Worm (Caenorhabditis elegans) whole organism, young adult: ENCODE measurements around the gene ZK185.4.

ENCODE experiments used
- B0035.1 ChIP-seq: sonication (generic microtip); optimal IDR thresholded peaks from 2 replicates; lab custom pipeline; 2016; ENCODE audit warnings: missing genetic modification characterization, mild to moderate bottlenecking, missing compliant biosample characterization, missing genotype, missing genetic modification reagents
- C06A6.2 ChIP-seq: fragments of 200-800 bp; sonication (Bioruptor generic); conservative IDR thresholded peaks from 2 replicates; pipeline ENCODE4 v1.3.6; 2022; ENCODE audit warnings: missing genetic modification characterization, missing compliant biosample characterization
- D2030.7 ChIP-seq: fragments of 200-800 bp; sonication (Bioruptor generic); IDR thresholded peaks from 2 replicates; pipeline ENCODE4 v1.3.6; 2022; ENCODE audit warnings: missing genetic modification reagents, missing genetic modification characterization, missing compliant biosample characterization
- F22D6.2 ChIP-seq: sonication (generic microtip); optimal IDR thresholded peaks from 2 replicates; lab custom pipeline; 2016; ENCODE audit warnings: mild to moderate bottlenecking, missing genetic modification characterization, missing compliant biosample characterization
- F23B12.7 ChIP-seq: sonication (generic microtip); optimal IDR thresholded peaks from 2 replicates; lab custom pipeline; 2017; ENCODE audit warnings: missing genetic modification characterization, mild to moderate bottlenecking, missing compliant biosample characterization, antibody characterized with exemption, moderate library complexity; ENCODE audit not compliant: insufficient read depth
- F33H1.4 ChIP-seq: fragments of 200-800 bp; sonication (Bioruptor generic); IDR thresholded peaks from 2 replicates; pipeline ENCODE4 v1.3.6; 2022; ENCODE audit warnings: missing genetic modification reagents, missing genetic modification characterization, missing compliant biosample characterization
- K12H6.12 ChIP-seq: fragments of 200-800 bp; sonication (Bioruptor generic); optimal IDR thresholded peaks from 2 replicates; lab custom pipeline; 2018; ENCODE audit warnings: mild to moderate bottlenecking, missing genetic modification characterization, missing compliant biosample characterization
- T07F8.4 ChIP-seq: sonication (generic microtip); optimal IDR thresholded peaks from 2 replicates; lab custom pipeline; 2016; ENCODE audit warnings: mild to moderate bottlenecking, missing genetic modification characterization, moderate library complexity, missing compliant biosample characterization
- Y53F4B.3 ChIP-seq: fragments of 200-800 bp; sonication (Bioruptor generic); IDR thresholded peaks from 2 replicates; pipeline ENCODE4 v1.3.6; 2022; ENCODE audit warnings: missing genetic modification reagents, missing genetic modification characterization, missing compliant biosample characterization
- Y67H2A.10 ChIP-seq: fragments of 200-800 bp; sonication (Bioruptor generic); conservative IDR thresholded peaks from 2 replicates; pipeline ENCODE4 v1.3.6; 2022; ENCODE audit warnings: missing genetic modification reagents, missing genetic modification characterization, missing compliant biosample characterization
- Y79H2A.3 ChIP-seq: fragments of 200-800 bp; sonication (Bioruptor generic); conservative IDR thresholded peaks from 2 replicates; pipeline ENCODE4 v1.3.6; 2022; ENCODE audit warnings: missing genetic modification reagents, missing genetic modification characterization, missing compliant biosample characterization
- ZK185.1 ChIP-seq: sonication (generic microtip); optimal IDR thresholded peaks from 2 replicates; lab custom pipeline; 2016; ENCODE audit warnings: mild to moderate bottlenecking, missing genetic modification characterization, missing compliant biosample characterization; ENCODE audit not compliant: poor library complexity, severe bottlenecking
- atf-7 ChIP-seq: sonication (generic microtip); optimal IDR thresholded peaks from 2 replicates; lab custom pipeline; 2017; ENCODE audit warnings: mild to moderate bottlenecking, missing genetic modification characterization, missing compliant biosample characterization
- athp-1 ChIP-seq: sonication (generic microtip); optimal IDR thresholded peaks from 2 replicates; lab custom pipeline; 2017; ENCODE audit warnings: mild to moderate bottlenecking, missing genetic modification characterization, missing compliant biosample characterization
- attf-5 ChIP-seq: fragments of 200-800 bp; sonication (Bioruptor generic); optimal IDR thresholded peaks from 2 replicates; lab custom pipeline; 2018; ENCODE audit warnings: mild to moderate bottlenecking, missing genetic modification characterization, missing compliant biosample characterization
- bed-1 ChIP-seq: fragments of 200-800 bp; sonication (Bioruptor generic); IDR thresholded peaks from 2 replicates; pipeline ENCODE4 v1.3.6; 2022; ENCODE audit warnings: missing genetic modification reagents, missing genetic modification characterization, missing compliant biosample characterization
- bed-2 ChIP-seq: fragments of 200-800 bp; sonication (Bioruptor generic); IDR thresholded peaks from 2 replicates; pipeline ENCODE4 v1.3.6; 2022; ENCODE audit warnings: missing genetic modification reagents, missing genetic modification characterization, missing compliant biosample characterization
- ccch-3 ChIP-seq: fragments of 200-800 bp; sonication (Bioruptor generic); optimal IDR thresholded peaks from 2 replicates; lab custom pipeline; 2018; ENCODE audit warnings: mild to moderate bottlenecking, missing genetic modification characterization, missing compliant biosample characterization
- cebp-2 ChIP-seq: fragments of 200-800 bp; sonication (Bioruptor generic); IDR thresholded peaks from 2 replicates; pipeline ENCODE4 v1.3.6; 2022; ENCODE audit warnings: missing genetic modification characterization, missing compliant biosample characterization
- ceh-100 ChIP-seq: fragments of 200-800 bp; sonication (Bioruptor generic); IDR thresholded peaks from 2 replicates; pipeline ENCODE4 v1.3.6; 2022; ENCODE audit warnings: missing genetic modification reagents, missing genetic modification characterization, missing compliant biosample characterization
- ceh-27 ChIP-seq: fragments of 200-800 bp; sonication (Bioruptor generic); optimal IDR thresholded peaks from 2 replicates; lab custom pipeline; 2018; ENCODE audit warnings: mild to moderate bottlenecking, missing genetic modification characterization, moderate library complexity, missing compliant biosample characterization
- die-1 ChIP-seq: sonication (generic microtip); optimal IDR thresholded peaks from 2 replicates; lab custom pipeline; 2016; ENCODE audit warnings: missing genotype, mild to moderate bottlenecking, missing genetic modification characterization, missing compliant biosample characterization
- dpff-1 ChIP-seq: sonication (generic microtip); optimal IDR thresholded peaks from 2 replicates; lab custom pipeline; 2017; ENCODE audit warnings: mild to moderate bottlenecking, missing genetic modification characterization, missing compliant biosample characterization
- egl-44 ChIP-seq: fragments of 200-800 bp; sonication (Bioruptor generic); IDR thresholded peaks from 2 replicates; pipeline ENCODE4 v1.3.6; 2022; ENCODE audit warnings: missing genetic modification reagents, missing genetic modification characterization, missing compliant biosample characterization
- ekl-4 ChIP-seq: fragments of 200-800 bp; sonication (Bioruptor generic); IDR thresholded peaks from 2 replicates; pipeline ENCODE4 v1.3.6; 2022; ENCODE audit warnings: missing genetic modification reagents, missing genetic modification characterization, missing compliant biosample characterization
- ets-4 ChIP-seq: fragments of 200-800 bp; sonication (Bioruptor generic); optimal IDR thresholded peaks from 2 replicates; lab custom pipeline; 2018; ENCODE audit warnings: mild to moderate bottlenecking, missing genetic modification characterization, missing compliant biosample characterization
- hlh-26 ChIP-seq: fragments of 200-800 bp; sonication (Bioruptor generic); conservative IDR thresholded peaks from 2 replicates; pipeline ENCODE4 v1.3.6; 2022; ENCODE audit warnings: missing genetic modification reagents, missing genetic modification characterization, missing compliant biosample characterization
- hmg-1.2 ChIP-seq: fragments of 200-800 bp; sonication (Bioruptor generic); IDR thresholded peaks from 2 replicates; pipeline ENCODE4 v1.3.6; 2022; ENCODE audit warnings: missing genetic modification reagents, missing genetic modification characterization, missing compliant biosample characterization
- hmg-20 ChIP-seq: fragments of 200-800 bp; sonication (Bioruptor generic); IDR thresholded peaks from 2 replicates; pipeline ENCODE4 v1.3.6; 2022; ENCODE audit warnings: missing genetic modification reagents, missing genetic modification characterization, missing compliant biosample characterization
- hsf-1 ChIP-seq: fragments of 200-800 bp; sonication (Bioruptor generic); IDR thresholded peaks from 2 replicates; pipeline ENCODE4 v1.3.6; 2022; ENCODE audit warnings: missing genetic modification reagents, missing genetic modification characterization, missing compliant biosample characterization
- lin-26 ChIP-seq: fragments of 200-800 bp; sonication (Bioruptor generic); IDR thresholded peaks from 2 replicates; pipeline ENCODE4 v1.3.6; 2022; ENCODE audit warnings: missing genetic modification reagents, missing genetic modification characterization, missing compliant biosample characterization
- madf-10 ChIP-seq: sonication (generic microtip); optimal IDR thresholded peaks from 2 replicates; lab custom pipeline; 2016; ENCODE audit warnings: mild to moderate bottlenecking, missing genetic modification characterization, missing compliant biosample characterization
- madf-3 ChIP-seq: fragments of 200-800 bp; sonication (Bioruptor generic); IDR thresholded peaks from 2 replicates; pipeline ENCODE4 v1.3.6; 2022; ENCODE audit warnings: missing genetic modification reagents, missing genetic modification characterization, missing compliant biosample characterization
- madf-8 ChIP-seq: fragments of 200-800 bp; sonication (Bioruptor generic); conservative IDR thresholded peaks from 2 replicates; pipeline ENCODE4 v1.3.6; 2022; ENCODE audit warnings: missing genetic modification reagents, missing genetic modification characterization, missing compliant biosample characterization
- mcd-1 ChIP-seq: fragments of 200-800 bp; sonication (Bioruptor generic); IDR thresholded peaks from 2 replicates; pipeline ENCODE4 v1.3.6; 2022; ENCODE audit warnings: missing genetic modification reagents, missing genetic modification characterization, missing compliant biosample characterization
- nfya-2 ChIP-seq: fragments of 200-800 bp; sonication (Bioruptor generic); IDR thresholded peaks from 2 replicates; pipeline ENCODE4 v1.3.6; 2022; ENCODE audit warnings: missing genetic modification reagents, missing genetic modification characterization, missing compliant biosample characterization
- nfyb-1 ChIP-seq: fragments of 200-800 bp; sonication (Bioruptor generic); IDR thresholded peaks from 2 replicates; pipeline ENCODE4 v1.3.6; 2022; ENCODE audit warnings: missing genetic modification reagents, missing genetic modification characterization, missing compliant biosample characterization
- nhr-27 ChIP-seq: fragments of 200-800 bp; sonication (Bioruptor generic); optimal IDR thresholded peaks from 2 replicates; lab custom pipeline; 2018; ENCODE audit warnings: mild to moderate bottlenecking, missing genetic modification characterization, moderate library complexity, missing compliant biosample characterization
- sea-2 ChIP-seq: fragments of 200-800 bp; sonication (Bioruptor generic); IDR thresholded peaks from 2 replicates; pipeline ENCODE4 v1.3.6; 2022; ENCODE audit warnings: missing genetic modification characterization, missing compliant biosample characterization
- snpc-1.1 ChIP-seq: sonication (generic microtip); optimal IDR thresholded peaks from 2 replicates; lab custom pipeline; 2017; ENCODE audit warnings: missing genetic modification characterization, mild to moderate bottlenecking, missing compliant biosample characterization, antibody characterized with exemption, moderate library complexity, missing genotype, missing genetic modification reagents; ENCODE audit not compliant: insufficient read depth
- snpc-3.4 ChIP-seq: sonication (generic microtip); optimal IDR thresholded peaks from 2 replicates; lab custom pipeline; 2017; ENCODE audit warnings: missing genetic modification characterization, mild to moderate bottlenecking, missing compliant biosample characterization, antibody characterized with exemption, moderate library complexity, missing genotype, missing genetic modification reagents
- tlf-1 ChIP-seq: fragments of 200-800 bp; sonication (Bioruptor generic); optimal IDR thresholded peaks from 2 replicates; lab custom pipeline; 2018; ENCODE audit warnings: mild to moderate bottlenecking, missing genetic modification characterization, missing compliant biosample characterization
- unc-62 ChIP-seq: fragments of 150-350 bp; optimal IDR thresholded peaks from 2 replicates; lab custom pipeline; 2014; ENCODE audit warnings: missing biosample characterization, missing genetic modification reagents, missing genetic modification characterization
- xnd-1 ChIP-seq: sonication (generic microtip); optimal IDR thresholded peaks from 2 replicates; lab custom pipeline; 2016; ENCODE audit warnings: missing genotype, missing genetic modification reagents, missing genetic modification characterization, missing compliant biosample characterization
- zim-3 ChIP-seq: sonication (generic microtip); optimal IDR thresholded peaks from 2 replicates; lab custom pipeline; 2017; ENCODE audit warnings: mild to moderate bottlenecking, missing genetic modification characterization, moderate library complexity, missing compliant biosample characterization
- ztf-22 ChIP-seq: fragments of 200-800 bp; sonication (Bioruptor generic); optimal IDR thresholded peaks from 2 replicates; lab custom pipeline; 2018; ENCODE audit warnings: mild to moderate bottlenecking, missing genetic modification characterization, moderate library complexity, missing compliant biosample characterization
- ztf-28 ChIP-seq: fragments of 200-800 bp; sonication (Bioruptor generic); IDR thresholded peaks from 2 replicates; pipeline ENCODE4 v1.3.6; 2022; ENCODE audit warnings: missing genetic modification reagents, missing genetic modification characterization, missing compliant biosample characterization

The ZK185.4 gene

ce11 chrIV:4533025-4533424 lies at the start of gene ZK185.4:
TSS of gene ZK185.4 (minus strand) at chrIV:4533125.
- TF ChIP-seq die-1 (tag; lab: Kevin White, UChicago) (no peak), sea-2 (GFP tag; lab: Robert Waterston, UW) (no peak), madf-10 (tag; lab: Kevin White, UChicago) (no peak), Y67H2A.10 (no peak), Y79H2A.3 (GFP tag; lab: Robert Waterston, UW) (no peak), cebp-2 (GFP tag; lab: Robert Waterston, UW) (no peak), unc-62 (no peak), zim-3 (tag; lab: Kevin White, UChicago) (no peak), snpc-3.4 (tag; lab: Kevin White, UChicago) (no peak), Y53F4B.3 (GFP tag; lab: Robert Waterston, UW) (no peak), ceh-100 (GFP tag; lab: Robert Waterston, UW) (no peak)

ce11 chrIV:4579472-4579871 lies 46.5 kb upstream of the ZK185.4 start:
- TF ChIP-seq bed-1 (GFP tag; lab: Robert Waterston, UW): no peak
- TF ChIP-seq C06A6.2 (GFP tag; lab: Robert Waterston, UW): no peak
- TF ChIP-seq egl-44 (GFP tag; lab: Robert Waterston, UW): no peak
- no peak for TF ChIP-seq bed-2
- no peak for TF ChIP-seq F23B12.7 (tag; lab: Kevin White, UChicago)
- TF ChIP-seq ekl-4 (GFP tag; lab: Robert Waterston, UW): no peak
- no peak for TF ChIP-seq hsf-1 (GFP tag; lab: Robert Waterston, UW)
- no peak for TF ChIP-seq lin-26
- TF ChIP-seq T07F8.4 (tag; lab: Kevin White, UChicago): no peak
- TF ChIP-seq ZK185.1 (tag; lab: Kevin White, UChicago): no peak
- no peak for TF ChIP-seq hmg-20 (GFP tag; lab: Robert Waterston, UW)
- TF ChIP-seq atf-7 (tag; lab: Kevin White, UChicago): no peak
- no peak for TF ChIP-seq K12H6.12 (tag; lab: Kevin White, UChicago)
- TF ChIP-seq nhr-27 (tag; lab: Kevin White, UChicago): no peak
- no peak for TF ChIP-seq madf-3 (GFP tag; lab: Robert Waterston, UW)
- TF ChIP-seq nfyb-1 (GFP tag; lab: Robert Waterston, UW): no peak
- no peak for TF ChIP-seq F22D6.2
- no peak for TF ChIP-seq ceh-27 (GFP tag; lab: Kevin White, UChicago)

ce11 chrIV:4576847-4577246 lies 43.9 kb upstream of the ZK185.4 start:
- TF ChIP-seq tlf-1 (GFP tag; lab: Kevin White, UChicago): no peak
- TF ChIP-seq Y53F4B.3 (GFP tag; lab: Robert Waterston, UW): no peak
- no peak for TF ChIP-seq snpc-1.1 (tag; lab: Kevin White, UChicago)
- no peak for TF ChIP-seq ets-4 (GFP tag; lab: Kevin White, UChicago)
- no peak for TF ChIP-seq dpff-1
- TF ChIP-seq madf-8: no peak
- no peak for TF ChIP-seq athp-1 (tag; lab: Kevin White, UChicago)
- TF ChIP-seq hlh-26 (GFP tag; lab: Robert Waterston, UW): no peak
- no peak for TF ChIP-seq ztf-22 (GFP tag; lab: Kevin White, UChicago)
- TF ChIP-seq xnd-1 (tag; lab: Kevin White, UChicago): no peak
- no peak for TF ChIP-seq ccch-3 (GFP tag; lab: Kevin White, UChicago)
- TF ChIP-seq attf-5 (GFP tag; lab: Kevin White, UChicago): no peak
- no peak for TF ChIP-seq hmg-1.2 (GFP tag; lab: Robert Waterston, UW)
- TF ChIP-seq D2030.7: no peak
- TF ChIP-seq F33H1.4: no peak
- no peak for TF ChIP-seq madf-3 (GFP tag; lab: Robert Waterston, UW)
- no peak for TF ChIP-seq ztf-28
- TF ChIP-seq nfya-2 (GFP tag; lab: Robert Waterston, UW): no peak
- no peak for TF ChIP-seq mcd-1
- no peak for TF ChIP-seq B0035.1 (tag; lab: Kevin White, UChicago)
